Worm (Caenorhabditis elegans): Measurements from ENCODE around the gene F26C11.1.

The F26C11.1 gene

DNA sequence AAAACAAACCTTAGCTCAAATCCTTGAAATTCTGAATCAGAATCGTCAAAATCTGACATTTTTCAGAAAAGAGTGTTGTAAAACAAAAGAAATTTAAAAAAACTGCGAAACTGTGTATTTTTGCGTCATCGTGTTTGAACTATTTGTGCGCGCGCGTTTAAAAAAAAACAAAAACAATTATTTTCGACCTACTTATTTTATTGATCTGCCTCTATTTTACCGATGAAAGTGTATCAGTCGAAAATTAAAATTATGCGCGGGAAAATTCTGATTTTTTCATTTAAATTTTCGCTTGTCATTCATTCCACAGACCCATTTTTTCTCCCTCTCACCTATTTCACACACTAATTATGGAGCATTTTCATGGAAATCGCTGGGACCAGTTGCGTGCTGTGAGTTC lies 44.3 kb downstream of the F26C11.1 start, which contains the start of the genes C05C10.7 and C05C10.5 (continued):
- TF ChIP-seq F10E7.11 (tag; optimal IDR thresholded peaks at IDR 0.05): no peak
- TF ChIP-seq snpc-3.4 (tag; optimal IDR thresholded peaks at IDR 0.05): peak; percentile 88
- no peak for TF ChIP-seq dpff-1 (tag; optimal IDR thresholded peaks at IDR 0.05)
- no peak for TF ChIP-seq sdz-38 (tag; optimal IDR thresholded peaks at IDR 0.05)
- TF ChIP-seq zfh-2 (GFP tag; conservative IDR thresholded peaks at IDR 0.05): no peak
- TF ChIP-seq cebp-2 (GFP tag; IDR thresholded peaks at IDR 0.05): no peak
- no peak for TF ChIP-seq aptf-2 (GFP tag; conservative IDR thresholded peaks at IDR 0.05)
- TF ChIP-seq tbx-9 (tag; optimal IDR thresholded peaks at IDR 0.05; ENCODE audit: borderline replicate concordance): no peak
- TF ChIP-seq nfya-2 (GFP tag; IDR thresholded peaks at IDR 0.05): no peak
- TF ChIP-seq attf-3 (GFP tag; conservative IDR thresholded peaks at IDR 0.05): 0 out of 2 replicates have a peak, but pooled peaks have one; percentile 16
- TF ChIP-seq K12H6.12 (tag; optimal IDR thresholded peaks at IDR 0.05): no peak
- no peak for TF ChIP-seq lin-26 (GFP tag; IDR thresholded peaks at IDR 0.05)
- peak; percentile 78 for TF ChIP-seq unc-130 (GFP tag; optimal IDR thresholded peaks at IDR 0.05)
- no peak for TF ChIP-seq unc-62 (GFP tag; optimal IDR thresholded peaks at IDR 0.05)
- TF ChIP-seq nhr-27 (tag; optimal IDR thresholded peaks at IDR 0.05): no peak
- TF ChIP-seq dpl-1 (GFP tag; optimal IDR thresholded peaks at IDR 0.05): peak; percentile 84
- no peak for TF ChIP-seq ccch-3 (GFP tag; optimal IDR thresholded peaks at IDR 0.05)
- TF ChIP-seq egl-18 (GFP tag; IDR thresholded peaks at IDR 0.05): no peak
- TF ChIP-seq dox-1 (GFP tag; IDR thresholded peaks at IDR 0.05): peak; percentile 57
- TF ChIP-seq snpc-4 (GFP tag; optimal IDR thresholded peaks at IDR 0.05): peak; percentile 21
- TF ChIP-seq snpc-4 (tag; optimal IDR thresholded peaks at IDR 0.05): no peak
- TF ChIP-seq nhr-120 (GFP tag; IDR thresholded peaks at IDR 0.05): no peak
- TF ChIP-seq hlh-12 (tag; optimal IDR thresholded peaks at IDR 0.05): no peak
- no peak for TF ChIP-seq pha-4 (tag; optimal IDR thresholded peaks at IDR 0.05)
- TF ChIP-seq lir-1 (GFP tag; conservative IDR thresholded peaks at IDR 0.05): no peak
- TF ChIP-seq nhr-90 (tag; optimal IDR thresholded peaks at IDR 0.05): no peak
- no peak for TF ChIP-seq repo-1 (tag; optimal IDR thresholded peaks at IDR 0.05)
- TF ChIP-seq bed-1 (GFP tag; IDR thresholded peaks at IDR 0.05): no peak
- TF ChIP-seq nhr-80 (tag; optimal IDR thresholded peaks at IDR 0.05): no peak
- TF ChIP-seq aptf-3 (GFP tag; IDR thresholded peaks at IDR 0.05): no peak
- no peak for TF ChIP-seq attf-6 (GFP tag; IDR thresholded peaks at IDR 0.05)
- TF ChIP-seq let-526 (GFP tag; IDR thresholded peaks at IDR 0.05): no peak
- no peak for TF ChIP-seq ama-1 (optimal IDR thresholded peaks at IDR 0.05)
- no peak for TF ChIP-seq ama-1 (GFP tag; optimal IDR thresholded peaks at IDR 0.05)
- peak; percentile 90 for TF ChIP-seq lin-54 (GFP tag; optimal IDR thresholded peaks at IDR 0.05)
- TF ChIP-seq snpc-1.3 (tag; optimal IDR thresholded peaks at IDR 0.05; ENCODE audit: insufficient read depth): peak; percentile 44
- TF ChIP-seq T26A5.8 (tag; optimal IDR thresholded peaks at IDR 0.05): no peak
- TF ChIP-seq ets-4 (GFP tag; optimal IDR thresholded peaks at IDR 0.05): no peak
- TF ChIP-seq gei-17 (GFP tag; optimal IDR thresholded peaks at IDR 0.05): no peak
- TF ChIP-seq snpc-1.1 (tag; optimal IDR thresholded peaks at IDR 0.05; ENCODE audit: insufficient read depth): no peak
- no peak for TF ChIP-seq nfya-1 (tag; optimal IDR thresholded peaks at IDR 0.05; ENCODE audit: borderline replicate concordance, insufficient read depth)
- no peak for TF ChIP-seq akir-1 (GFP tag; optimal IDR thresholded peaks at IDR 0.05)
- TF ChIP-seq hsf-1 (GFP tag; IDR thresholded peaks at IDR 0.05): peak; percentile 80
- TF ChIP-seq hlh-26 (GFP tag; conservative IDR thresholded peaks at IDR 0.05): no peak
- TF ChIP-seq F49E8.2 (tag; optimal IDR thresholded peaks at IDR 0.05; ENCODE audit: insufficient read depth): no peak
- no peak for TF ChIP-seq rec-8 (tag; optimal IDR thresholded peaks at IDR 0.05)
- TF ChIP-seq Y67H2A.10 (GFP tag; conservative IDR thresholded peaks at IDR 0.05): no peak
- TF ChIP-seq ztf-18 (tag; optimal IDR thresholded peaks at IDR 0.05): no peak
- no peak for TF ChIP-seq ztf-6 (GFP tag; IDR thresholded peaks at IDR 0.05)
- TF ChIP-seq mcd-1 (GFP tag; IDR thresholded peaks at IDR 0.05): peak; percentile 13; the same call in 1 of the 2 replicates
